Worm (Caenorhabditis elegans) whole organism, late embryonic: ENCODE measurements around the gene Y37H2A.12.

Experiments
- F13H6.1 ChIP-seq: sonication (generic microtip); optimal IDR thresholded peaks from 2 replicates; lab custom pipeline; 2016; ENCODE audit warnings: missing genetic modification characterization, missing compliant biosample characterization
- ama-1 ChIP-seq: fragments of 150-350 bp; optimal IDR thresholded peaks from 2 replicates; lab custom pipeline; 2014
- ceh-14 ChIP-seq: sonication (generic microtip); optimal IDR thresholded peaks from 2 replicates; lab custom pipeline; 2016; ENCODE audit warnings: missing genotype, missing genetic modification characterization, missing compliant biosample characterization
- ceh-22 ChIP-seq: sonication (generic microtip); optimal IDR thresholded peaks from 2 replicates; lab custom pipeline; 2017; ENCODE audit warnings: missing biosample characterization, missing genetic modification characterization
- gmeb-2 ChIP-seq: sonication (generic microtip); optimal IDR thresholded peaks from 2 replicates; lab custom pipeline; 2016; ENCODE audit warnings: missing genetic modification characterization, inconsistent platforms, missing compliant biosample characterization
- hlh-30 ChIP-seq: sonication (generic microtip); optimal IDR thresholded peaks from 2 replicates; lab custom pipeline; 2017; ENCODE audit warnings: antibody characterized with exemption, missing genetic modification characterization, missing compliant biosample characterization; ENCODE audit not compliant: insufficient read depth
- hlh-6 ChIP-seq: sonication (generic microtip); optimal IDR thresholded peaks from 2 replicates; lab custom pipeline; 2016; ENCODE audit warnings: missing genotype, missing genetic modification characterization, missing compliant biosample characterization
- madf-2 ChIP-seq: sonication (generic microtip); optimal IDR thresholded peaks from 2 replicates; lab custom pipeline; 2017; ENCODE audit warnings: missing genetic modification characterization, missing compliant biosample characterization
- mec-3 ChIP-seq: sonication (generic microtip); optimal IDR thresholded peaks from 2 replicates; lab custom pipeline; 2016; ENCODE audit warnings: borderline replicate concordance, missing genetic modification characterization, missing compliant biosample characterization
- nhr-11 ChIP-seq: fragments of 150-350 bp; optimal IDR thresholded peaks from 2 replicates; lab custom pipeline; 2014; ENCODE audit warnings: missing biosample characterization, missing genetic modification characterization
- pha-4 ChIP-seq: fragments of 150-350 bp; optimal IDR thresholded peaks from 2 replicates; lab custom pipeline; 2018; ENCODE audit warnings: missing biosample characterization, missing genetic modification reagents, missing genetic modification characterization
- pros-1 ChIP-seq: fragments of 150-350 bp; optimal IDR thresholded peaks from 2 replicates; lab custom pipeline; 2014; ENCODE audit warnings: missing biosample characterization, missing genetic modification reagents, missing genetic modification characterization
- unc-55 ChIP-seq: sonication (generic microtip); optimal IDR thresholded peaks from 2 replicates; lab custom pipeline; 2017; ENCODE audit warnings: missing biosample characterization, missing genetic modification reagents, missing genetic modification characterization

- TF ChIP-seq hlh-30 (tag; lab: Kevin White, UChicago), result no peak
- TF ChIP-seq mec-3, result no peak
- TF ChIP-seq ama-1, result no peak
- TF ChIP-seq madf-2 (tag; lab: Kevin White, UChicago), result no peak
- no peak for TF ChIP-seq pros-1
- no peak for TF ChIP-seq pha-4 (tag; lab: Kevin White, UChicago)
- no peak for TF ChIP-seq gmeb-2 (tag; lab: Kevin White, UChicago)
- no peak for TF ChIP-seq F13H6.1 (tag; lab: Kevin White, UChicago)
- no peak for TF ChIP-seq hlh-6 (tag; lab: Kevin White, UChicago)
- TF ChIP-seq ceh-14 (tag; lab: Kevin White, UChicago), result no peak
- no peak for TF ChIP-seq unc-55
- TF ChIP-seq ceh-22 (tag; lab: Kevin White, UChicago), result no peak
- TF ChIP-seq nhr-11 (tag; lab: Kevin White, UChicago), result no peak
Observed at ce11 chrV:18167161-18167560, 36.2 kb upstream of the Y37H2A.12 start, which contains the start of gene C14A6.6.
